Fruit fly (Drosophila melanogaster) whole organism, prepupa: ENCODE data around the gene CG9922.

ENCODE experiments used
- Blimp-1 ChIP-seq: fragments of 200-800 bp; sonication (Bioruptor generic); optimal IDR thresholded peaks from 3 replicates; lab custom pipeline; 2017; ENCODE audit warnings: missing biosample characterization, missing genetic modification characterization, mild to moderate bottlenecking, moderate library complexity, missing genetic modification reagents
- CG10631 ChIP-seq: fragments of 200-800 bp; sonication (Bioruptor generic); optimal IDR thresholded peaks from 2 replicates; lab custom pipeline; 2016; ENCODE audit warnings: missing biosample characterization, missing genetic modification characterization
- CG11762 ChIP-seq: fragments of 200-800 bp; sonication (Bioruptor generic); optimal IDR thresholded peaks from 3 replicates; lab custom pipeline; 2016; ENCODE audit warnings: missing biosample characterization, missing genetic modification characterization; ENCODE audit not compliant: insufficient read depth
- CG15336 ChIP-seq: fragments of 200-800 bp; sonication (Bioruptor generic); IDR thresholded peaks from 2 replicates; pipeline ENCODE4 v1.3.6; 2022; ENCODE audit warnings: missing biosample characterization, missing genetic modification characterization
- CG16779 ChIP-seq: fragments of 200-800 bp; sonication (Bioruptor generic); optimal IDR thresholded peaks from 3 replicates; lab custom pipeline; 2017; ENCODE audit warnings: missing biosample characterization, mild to moderate bottlenecking, missing genetic modification characterization
- CG3032 ChIP-seq: fragments of 200-800 bp; optimal IDR thresholded peaks from 2 replicates; lab custom pipeline; 2019; ENCODE audit warnings: missing biosample characterization, mild to moderate bottlenecking, missing genetic modification characterization, moderate library complexity
- CG32006 ChIP-seq: fragments of 200-800 bp; sonication (Bioruptor generic); optimal IDR thresholded peaks from 3 replicates; lab custom pipeline; 2017; ENCODE audit warnings: missing biosample characterization, mild to moderate bottlenecking, missing genetic modification characterization
- CG34406 ChIP-seq: fragments of 200-800 bp; sonication (Bioruptor generic); optimal IDR thresholded peaks from 3 replicates; lab custom pipeline; 2016; ENCODE audit warnings: missing biosample characterization, missing genetic modification characterization
- CG4318 ChIP-seq: fragments of 200-800 bp; sonication (Bioruptor generic); optimal IDR thresholded peaks from 3 replicates; lab custom pipeline; 2017; ENCODE audit warnings: missing biosample characterization, mild to moderate bottlenecking, missing genetic modification characterization
- CG6276 ChIP-seq: fragments of 200-800 bp; sonication (Bioruptor generic); optimal IDR thresholded peaks from 2 replicates; lab custom pipeline; 2017; ENCODE audit warnings: missing biosample characterization, mild to moderate bottlenecking, missing genetic modification characterization
- CG6792 ChIP-seq: fragments of 200-800 bp; sonication (Bioruptor generic); optimal IDR thresholded peaks from 3 replicates; lab custom pipeline; 2016; ENCODE audit warnings: missing biosample characterization, missing genetic modification characterization
- CG6854 ChIP-seq: fragments of 200-800 bp; sonication (Bioruptor generic); optimal IDR thresholded peaks from 2 replicates; lab custom pipeline; 2017; ENCODE audit warnings: missing biosample characterization, mild to moderate bottlenecking, missing genetic modification characterization
- CG7368 ChIP-seq: fragments of 200-800 bp; sonication (Bioruptor generic); optimal IDR thresholded peaks from 3 replicates; lab custom pipeline; 2016; ENCODE audit warnings: missing biosample characterization, missing genetic modification characterization
- CG8119 ChIP-seq: fragments of 200-800 bp; sonication (Bioruptor generic); IDR thresholded peaks from 3 replicates; pipeline ENCODE4 v1.3.6; 2022; ENCODE audit warnings: missing biosample characterization, missing genetic modification characterization
- CG8319 ChIP-seq: fragments of 200-800 bp; sonication (Bioruptor generic); optimal IDR thresholded peaks from 3 replicates; lab custom pipeline; 2016; ENCODE audit warnings: missing biosample characterization, missing genetic modification characterization
- CG8632 ChIP-seq: fragments of 200-800 bp; sonication (Bioruptor generic); optimal IDR thresholded peaks from 3 replicates; lab custom pipeline; 2016; ENCODE audit warnings: missing biosample characterization, missing genetic modification characterization
- CG9139 ChIP-seq: fragments of 200-800 bp; sonication (Bioruptor generic); optimal IDR thresholded peaks from 3 replicates; lab custom pipeline; 2017; ENCODE audit warnings: missing biosample characterization, mild to moderate bottlenecking, missing genetic modification characterization
- Eip75B ChIP-seq: fragments of 200-800 bp; sonication (Bioruptor generic); optimal IDR thresholded peaks from 3 replicates; lab custom pipeline; 2016; ENCODE audit warnings: missing biosample characterization, missing genetic modification characterization
- Eip78C ChIP-seq: fragments of 200-800 bp; sonication (Bioruptor generic); peaks from one replicate; lab custom pipeline; 2016; ENCODE audit warnings: missing biosample characterization, missing genetic modification characterization
- Eip93F ChIP-seq: fragments of 200-800 bp; sonication (Bioruptor generic); optimal IDR thresholded peaks from 2 replicates; lab custom pipeline; 2016; ENCODE audit warnings: missing biosample characterization, mild to moderate bottlenecking, missing genetic modification characterization
- Ets96B ChIP-seq: fragments of 200-800 bp; optimal IDR thresholded peaks from 2 replicates; lab custom pipeline; 2019; ENCODE audit warnings: missing biosample characterization, mild to moderate bottlenecking, missing genetic modification characterization, moderate library complexity
- Hr38 ChIP-seq: sonication (Bioruptor generic); optimal IDR thresholded peaks from 2 replicates; lab custom pipeline; 2016; ENCODE audit warnings: missing biosample characterization, missing genetic modification characterization
- Hr4 ChIP-seq: fragments of 200-800 bp; sonication (Bioruptor generic); optimal IDR thresholded peaks from 3 replicates; lab custom pipeline; 2016; ENCODE audit warnings: missing biosample characterization, missing genetic modification characterization
- Lpt ChIP-seq: fragments of 200-800 bp; sonication (Bioruptor generic); optimal IDR thresholded peaks from 3 replicates; lab custom pipeline; 2016; ENCODE audit warnings: missing biosample characterization, missing genetic modification characterization
- Met ChIP-seq: fragments of 200-800 bp; sonication (Bioruptor generic); optimal IDR thresholded peaks from 3 replicates; lab custom pipeline; 2016; ENCODE audit warnings: missing biosample characterization, missing genetic modification characterization
- OdsH ChIP-seq: fragments of 200-800 bp; sonication (Bioruptor generic); optimal IDR thresholded peaks from 3 replicates; lab custom pipeline; 2016; ENCODE audit warnings: missing biosample characterization, missing genetic modification characterization
- Smox ChIP-seq: fragments of 200-800 bp; sonication (Bioruptor generic); optimal IDR thresholded peaks from 3 replicates; lab custom pipeline; 2016; ENCODE audit warnings: missing biosample characterization, missing genetic modification characterization
- Sox102F ChIP-seq: fragments of 200-800 bp; sonication (Bioruptor generic); optimal IDR thresholded peaks from 2 replicates; lab custom pipeline; 2016; ENCODE audit warnings: missing biosample characterization, mild to moderate bottlenecking, missing genetic modification characterization
- Sox14 ChIP-seq: fragments of 200-800 bp; sonication (Bioruptor generic); optimal IDR thresholded peaks from 3 replicates; lab custom pipeline; 2016; ENCODE audit warnings: missing biosample characterization, missing genetic modification characterization
- achi ChIP-seq: fragments of 200-800 bp; sonication (Bioruptor generic); optimal IDR thresholded peaks from 3 replicates; lab custom pipeline; 2016; ENCODE audit warnings: missing biosample characterization, missing genetic modification characterization
- cyc ChIP-seq: fragments of 200-800 bp; sonication (Bioruptor generic); optimal IDR thresholded peaks from 3 replicates; lab custom pipeline; 2016; ENCODE audit warnings: missing biosample characterization, missing genetic modification characterization
- dac ChIP-seq: fragments of 200-800 bp; sonication (Bioruptor generic); optimal IDR thresholded peaks from 2 replicates; lab custom pipeline; 2017; ENCODE audit warnings: missing biosample characterization, mild to moderate bottlenecking, missing genetic modification characterization
- eg ChIP-seq: fragments of 200-800 bp; sonication (Bioruptor generic); IDR thresholded peaks from 3 replicates; pipeline ENCODE4 v1.3.6; 2022; ENCODE audit warnings: missing biosample characterization, missing genetic modification characterization
- esn ChIP-seq: fragments of 200-800 bp; sonication (Bioruptor generic); optimal IDR thresholded peaks from 2 replicates; lab custom pipeline; 2016; ENCODE audit warnings: missing biosample characterization, mild to moderate bottlenecking, missing genetic modification characterization, moderate library complexity
- fd59A ChIP-seq: fragments of 200-800 bp; sonication (Bioruptor generic); optimal IDR thresholded peaks from 2 replicates; lab custom pipeline; 2017; ENCODE audit warnings: missing biosample characterization, mild to moderate bottlenecking, missing genetic modification characterization, missing genetic modification reagents
- pdm3 ChIP-seq: fragments of 200-800 bp; sonication (Bioruptor generic); optimal IDR thresholded peaks from 3 replicates; lab custom pipeline; 2016; ENCODE audit warnings: missing biosample characterization, missing genetic modification characterization
- salr ChIP-seq, 2 experiments: fragments of 200-800 bp; sonication (Bioruptor generic); optimal IDR thresholded peaks; 3 replicates each; lab custom pipeline; 2016 to 2018; ENCODE audit warnings: missing biosample characterization in 2 of 2, missing genetic modification characterization in 2 of 2, mild to moderate bottlenecking in 1 of 2
- spab ChIP-seq: fragments of 200-800 bp; sonication (Bioruptor generic); optimal IDR thresholded peaks from 2 replicates; lab custom pipeline; 2017; ENCODE audit warnings: missing biosample characterization, mild to moderate bottlenecking, missing genetic modification characterization, missing genetic modification reagents
- svp ChIP-seq: fragments of 200-800 bp; sonication (Bioruptor generic); peaks from one replicate; lab custom pipeline; 2016; ENCODE audit warnings: missing biosample characterization, missing genetic modification characterization
- topi ChIP-seq: fragments of 200-800 bp; sonication (Bioruptor generic); optimal IDR thresholded peaks from 3 replicates; lab custom pipeline; 2016; ENCODE audit warnings: missing biosample characterization, missing genetic modification characterization
- vri ChIP-seq: fragments of 200-800 bp; sonication (Bioruptor generic); optimal IDR thresholded peaks from 3 replicates; lab custom pipeline; 2016; ENCODE audit warnings: missing biosample characterization, mild to moderate bottlenecking, missing genetic modification characterization

Gene CG9922

DNA sequence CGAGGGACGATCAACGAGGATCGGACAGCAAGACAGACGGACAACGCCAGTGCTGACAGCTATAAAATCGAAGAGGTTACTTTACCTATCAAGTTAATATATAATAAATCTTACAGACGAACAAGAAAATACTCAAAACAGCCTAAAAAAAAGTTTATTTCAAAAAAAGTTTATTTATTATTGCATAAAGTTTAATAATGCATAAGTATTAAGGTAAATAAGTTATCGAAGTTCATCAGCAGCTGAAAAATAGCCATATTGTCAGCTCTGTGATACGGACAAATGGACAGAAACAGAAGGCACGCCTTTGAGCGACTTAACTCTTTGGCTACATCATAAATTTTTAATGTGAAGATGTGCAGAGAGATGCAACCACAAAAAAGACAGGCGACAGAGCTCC, 24.6 kb downstream of the CG9922 start (continued):
- no peak for TF ChIP-seq cyc
- TF ChIP-seq spab (GFP tag; lab: Kevin White, UChicago) = peak; percentile 7
- peak; percentile 17 for TF ChIP-seq topi (GFP tag; lab: Kevin White, UChicago)
- peak; percentile 44 for TF ChIP-seq pdm3 (GFP tag; lab: Kevin White, UChicago)
- no peak for TF ChIP-seq CG11762 (GFP tag; lab: Kevin White, UChicago)
- TF ChIP-seq CG6792 (GFP tag; lab: Kevin White, UChicago) = no peak
- TF ChIP-seq svp (GFP tag; lab: Kevin White, UChicago) = peak; percentile 66
- peak; percentile 5 for TF ChIP-seq esn (GFP tag; lab: Kevin White, UChicago)
- peak; percentile 37 for TF ChIP-seq CG3032 (tag; lab: Kevin White, UChicago)
- TF ChIP-seq CG7368 = no peak
- TF ChIP-seq CG6854 (GFP tag; lab: Kevin White, UChicago) = no peak
- peak; percentile 35 for TF ChIP-seq CG32006 (GFP tag; lab: Kevin White, UChicago)
- TF ChIP-seq fd59A (GFP tag; lab: Kevin White, UChicago) = no peak
- TF ChIP-seq dac (GFP tag; lab: Kevin White, UChicago) = no peak
- TF ChIP-seq Smox (GFP tag; lab: Kevin White, UChicago) = no peak
- peak; percentile 2 for TF ChIP-seq vri (GFP tag; lab: Kevin White, UChicago)
- peak; percentile 42 for TF ChIP-seq Met
- no peak for TF ChIP-seq salr (GFP tag; optimal IDR thresholded peaks at IDR 0.05; lab: Kevin White, UChicago)
- no peak for TF ChIP-seq CG10631

DNA sequence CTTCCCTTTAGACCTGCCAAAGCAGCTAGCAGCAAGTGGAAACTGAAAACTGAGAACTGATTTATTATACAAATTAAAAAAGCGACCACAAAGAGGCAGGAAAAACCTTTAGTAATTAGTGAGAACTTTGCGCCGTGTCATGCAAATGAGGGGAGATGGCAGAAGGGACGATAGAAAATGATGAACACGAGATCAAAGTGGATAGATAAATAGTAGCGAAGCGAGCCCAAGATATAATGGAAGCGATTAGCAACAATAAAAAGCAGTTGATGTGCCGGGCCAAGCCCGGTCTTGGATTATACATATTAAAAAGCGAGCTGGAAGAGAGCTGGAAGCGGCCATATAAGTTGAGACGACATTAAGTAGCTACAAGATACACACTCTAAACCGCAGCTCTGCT, 25.0 kb downstream of the CG9922 start:
- no peak for TF ChIP-seq achi
- TF ChIP-seq CG16779 (tag; lab: Kevin White, UChicago) = no peak
- TF ChIP-seq esn (GFP tag; lab: Kevin White, UChicago) = no peak
- no peak for TF ChIP-seq Lpt (GFP tag; lab: Kevin White, UChicago)
- TF ChIP-seq CG6792 (GFP tag; lab: Kevin White, UChicago) = no peak
- no peak for TF ChIP-seq Eip75B (GFP tag; lab: Kevin White, UChicago)
- no peak for TF ChIP-seq Blimp-1 (GFP tag; lab: Kevin White, UChicago)

DNA sequence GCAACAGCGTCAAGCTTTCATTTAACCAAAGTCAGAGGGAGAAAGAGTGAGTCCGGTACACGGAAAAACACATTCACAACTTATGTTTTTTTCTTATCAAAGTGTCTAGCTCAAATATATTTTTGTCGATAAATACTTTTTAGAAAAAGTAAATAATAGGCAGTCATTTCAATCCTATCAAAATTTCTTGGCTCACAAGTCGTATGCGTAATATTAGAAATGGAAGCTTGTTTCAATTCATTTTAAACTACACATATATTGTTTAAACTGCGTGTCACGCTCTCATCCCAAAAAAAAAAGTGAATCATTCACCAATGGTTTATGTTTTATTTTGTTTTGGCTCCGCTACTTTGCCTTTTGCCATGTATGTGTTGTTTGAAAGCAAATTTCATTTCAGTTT, 26.6 kb downstream of the CG9922 start:
- TF ChIP-seq dac (GFP tag; lab: Kevin White, UChicago) (no peak), Sox102F (no peak), eg (GFP tag; lab: Robert Waterston, UW) (peak; percentile 40; the same call in 1 of the 3 replicates), CG4318 (peak; percentile 43), Met (peak; percentile 6), CG9139 (GFP tag; lab: Kevin White, UChicago) (no peak), CG8319 (no peak), CG34406 (GFP tag; lab: Kevin White, UChicago) (peak; percentile 11), CG8632 (GFP tag; lab: Kevin White, UChicago) (no peak), Hr4 (GFP tag; lab: Kevin White, UChicago) (peak; percentile 71), Eip78C (GFP tag; lab: Kevin White, UChicago) (peak; percentile 73), Lpt (GFP tag; lab: Kevin White, UChicago) (no peak), svp (GFP tag; lab: Kevin White, UChicago) (peak; percentile 67), Ets96B (no peak), Smox (GFP tag; lab: Kevin White, UChicago) (no peak), esn (GFP tag; lab: Kevin White, UChicago) (peak; percentile 1), Eip75B (GFP tag; lab: Kevin White, UChicago) (no peak), CG10631 (no peak), Eip93F (GFP tag; lab: Kevin White, UChicago) (no peak), fd59A (GFP tag; lab: Kevin White, UChicago) (no peak), CG6792 (GFP tag; lab: Kevin White, UChicago) (no peak), CG6276 (GFP tag; lab: Kevin White, UChicago) (peak; percentile 2), CG15336 (peak; percentile 52; the same call in 1 of the 2 replicates), topi (GFP tag; lab: Kevin White, UChicago) (no peak), achi (peak; percentile 32), vri (GFP tag; lab: Kevin White, UChicago) (no peak), Sox14 (GFP tag; lab: Kevin White, UChicago) (no peak), CG32006 (GFP tag; lab: Kevin White, UChicago) (peak; percentile 72), CG7368 (no peak), CG8119 (GFP tag; lab: Robert Waterston, UW) (peak; percentile 38; the same call in 2 of the 3 replicates), Hr38 (GFP tag; lab: Kevin White, UChicago) (no peak), cyc (no peak), OdsH (no peak)
